Worm (Caenorhabditis elegans) whole organism, L1 larva: ENCODE data around the gene mlp-1.

ENCODE experiments used
- Y116A8C.19 ChIP-seq: sonication (generic microtip); optimal IDR thresholded peaks from 2 replicates; lab custom pipeline; 2016; ENCODE audit warnings: missing compliant biosample characterization, missing genetic modification characterization, borderline replicate concordance
- aha-1 ChIP-seq: fragments of 150-350 bp; optimal IDR thresholded peaks from 2 replicates; lab custom pipeline; 2014; ENCODE audit warnings: missing biosample characterization, missing genetic modification characterization
- aly-2 ChIP-seq: fragments of 150-350 bp; optimal IDR thresholded peaks from 2 replicates; lab custom pipeline; 2014; ENCODE audit warnings: missing biosample characterization, missing genetic modification characterization
- blmp-1 ChIP-seq: fragments of 150-350 bp; optimal IDR thresholded peaks from 2 replicates; lab custom pipeline; 2014; ENCODE audit warnings: missing biosample characterization, missing genetic modification characterization
- ceh-8 ChIP-seq: fragments of 200-800 bp; sonication (Bioruptor generic); optimal IDR thresholded peaks from 2 replicates; lab custom pipeline; 2018; ENCODE audit warnings: mild to moderate bottlenecking, missing genetic modification characterization, moderate library complexity, missing compliant biosample characterization
- ceh-88 ChIP-seq: fragments of 200-800 bp; sonication (Bioruptor generic); IDR thresholded peaks from 2 replicates; pipeline ENCODE4 v1.3.6; 2022; ENCODE audit warnings: missing genetic modification characterization, missing compliant biosample characterization
- ceh-90 ChIP-seq: sonication (generic microtip); optimal IDR thresholded peaks from 2 replicates; lab custom pipeline; 2016; ENCODE audit warnings: missing genetic modification characterization, missing compliant biosample characterization
- dpl-1 ChIP-seq, 3 experiments: fragments of 150-350 bp in 2 of 3; sonication (generic microtip) in 1 of 3; optimal IDR thresholded peaks; 2 replicates each; lab custom pipeline; 2014 to 2017; ENCODE audit warnings: missing biosample characterization in 3 of 3, missing genetic modification characterization in 3 of 3, missing genetic modification reagents in 3 of 3
- dsc-1 ChIP-seq: sonication (generic microtip); optimal IDR thresholded peaks from 2 replicates; lab custom pipeline; 2016; ENCODE audit warnings: mild to moderate bottlenecking, missing genetic modification characterization, missing compliant biosample characterization
- efl-1 ChIP-seq, 4 experiments: fragments of 150-350 bp; optimal IDR thresholded peaks in 3 of 4; peaks in 1 of 4; 1 replicate in 1 of 4; 2 replicates in 3 of 4; lab custom pipeline; 2014; ENCODE audit warnings: missing biosample characterization in 2 of 4, missing genetic modification characterization in 2 of 4, missing genetic modification reagents in 2 of 4
- efl-3 ChIP-seq: fragments of 200-800 bp; sonication (Bioruptor generic); optimal IDR thresholded peaks from 2 replicates; lab custom pipeline; 2018; ENCODE audit warnings: mild to moderate bottlenecking, missing genetic modification characterization, missing compliant biosample characterization
- egl-13 ChIP-seq: sonication (generic microtip); optimal IDR thresholded peaks from 2 replicates; lab custom pipeline; 2016; ENCODE audit warnings: missing genotype, missing genetic modification reagents, missing genetic modification characterization, missing compliant biosample characterization
- elt-2 ChIP-seq: sonication (generic microtip); optimal IDR thresholded peaks from 2 replicates; lab custom pipeline; 2016; ENCODE audit warnings: missing genetic modification characterization, mild to moderate bottlenecking, inconsistent platforms, missing compliant biosample characterization, missing genetic modification reagents
- elt-3 ChIP-seq, 6 experiments: fragments of 150-350 bp in 1 of 6; sonication (generic microtip); optimal IDR thresholded peaks; 2 replicates each; lab custom pipeline; 2017 to 2018; ENCODE audit warnings: missing biosample characterization in 6 of 6, missing genetic modification characterization in 6 of 6, inconsistent platforms in 1 of 6
- fkh-4 ChIP-seq: sonication (generic microtip); optimal IDR thresholded peaks from 2 replicates; lab custom pipeline; 2016; ENCODE audit warnings: missing compliant biosample characterization, missing genetic modification characterization, borderline replicate concordance
- hlh-4 ChIP-seq: sonication (generic microtip); optimal IDR thresholded peaks from 2 replicates; lab custom pipeline; 2016; ENCODE audit warnings: mild to moderate bottlenecking, missing genetic modification characterization, missing compliant biosample characterization
- hpl-2 ChIP-seq: fragments of 150-350 bp; optimal IDR thresholded peaks from 2 replicates; lab custom pipeline; 2014; ENCODE audit warnings: missing biosample characterization, missing genetic modification reagents, missing genetic modification characterization
- irx-1 ChIP-seq: sonication (generic microtip); optimal IDR thresholded peaks from 2 replicates; lab custom pipeline; 2016; ENCODE audit warnings: missing genetic modification characterization, missing compliant biosample characterization
- isw-1 ChIP-seq: fragments of 200-800 bp; sonication (Bioruptor generic); IDR thresholded peaks from 2 replicates; pipeline ENCODE4 v1.3.6; 2022; ENCODE audit warnings: missing genetic modification characterization, missing compliant biosample characterization
- jun-1 ChIP-seq: fragments of 150-350 bp; optimal IDR thresholded peaks from 2 replicates; lab custom pipeline; 2014; ENCODE audit warnings: missing biosample characterization, missing genetic modification reagents, missing genetic modification characterization
- lin-14 ChIP-seq: fragments of 200-800 bp; sonication (Bioruptor generic); optimal IDR thresholded peaks from 2 replicates; lab custom pipeline; 2018; ENCODE audit warnings: mild to moderate bottlenecking, missing genetic modification characterization, moderate library complexity, missing compliant biosample characterization
- lir-3 ChIP-seq: sonication (generic microtip); optimal IDR thresholded peaks from 2 replicates; lab custom pipeline; 2016; ENCODE audit warnings: mild to moderate bottlenecking, missing genetic modification characterization, moderate library complexity, missing compliant biosample characterization; ENCODE audit not compliant: poor library complexity
- mep-1 ChIP-seq: fragments of 150-350 bp; optimal IDR thresholded peaks from 2 replicates; lab custom pipeline; 2014; ENCODE audit warnings: missing biosample characterization, missing genetic modification characterization
- nhr-20 ChIP-seq: sonication (generic microtip); optimal IDR thresholded peaks from 2 replicates; lab custom pipeline; 2016; ENCODE audit warnings: mild to moderate bottlenecking, missing genetic modification characterization, missing compliant biosample characterization
- nhr-71 ChIP-seq: sonication (generic microtip); optimal IDR thresholded peaks from 2 replicates; lab custom pipeline; 2016; ENCODE audit warnings: mild to moderate bottlenecking, missing genetic modification characterization, moderate library complexity, missing compliant biosample characterization
- nhr-85 ChIP-seq: sonication (generic microtip); peaks from one replicate; lab custom pipeline; 2016; ENCODE audit warnings: missing genetic modification characterization, inconsistent platforms, missing compliant biosample characterization
- pag-3 ChIP-seq: sonication (generic microtip); optimal IDR thresholded peaks from 2 replicates; lab custom pipeline; 2017; ENCODE audit warnings: missing genetic modification characterization, mild to moderate bottlenecking, missing compliant biosample characterization, antibody characterized with exemption, borderline replicate concordance; ENCODE audit not compliant: insufficient read depth
- rnt-1 ChIP-seq: sonication (generic microtip); optimal IDR thresholded peaks from 2 replicates; lab custom pipeline; 2016; ENCODE audit warnings: mild to moderate bottlenecking, missing genetic modification characterization, moderate library complexity, missing compliant biosample characterization
- skn-1 ChIP-seq: fragments of 150-350 bp; optimal IDR thresholded peaks from 2 replicates; lab custom pipeline; 2014; ENCODE audit warnings: missing biosample characterization, missing genetic modification characterization
- snpc-4 ChIP-seq: fragments of 150-350 bp; optimal IDR thresholded peaks from 2 replicates; lab custom pipeline; 2014; ENCODE audit warnings: missing biosample characterization, missing genetic modification characterization
- snu-23 ChIP-seq: sonication (generic microtip); optimal IDR thresholded peaks from 2 replicates; lab custom pipeline; 2016; ENCODE audit warnings: missing genetic modification characterization, missing compliant biosample characterization
- unc-130 ChIP-seq: fragments of 150-350 bp; optimal IDR thresholded peaks from 2 replicates; lab custom pipeline; 2017; ENCODE audit warnings: missing biosample characterization, missing genetic modification characterization, inconsistent platforms
- unc-30 ChIP-seq: sonication (generic microtip); optimal IDR thresholded peaks from 2 replicates; lab custom pipeline; 2017; ENCODE audit warnings: missing biosample characterization, missing genetic modification characterization
- unc-62 ChIP-seq: fragments of 150-350 bp; optimal IDR thresholded peaks from 2 replicates; lab custom pipeline; 2014; ENCODE audit warnings: missing biosample characterization, missing genetic modification reagents, missing genetic modification characterization
- xbp-1 ChIP-seq: sonication (generic microtip); optimal IDR thresholded peaks from 2 replicates; lab custom pipeline; 2016; ENCODE audit warnings: missing genetic modification characterization, missing compliant biosample characterization
- zip-4 ChIP-seq: fragments of 200-800 bp; sonication (Bioruptor generic); optimal IDR thresholded peaks from 2 replicates; lab custom pipeline; 2018; ENCODE audit warnings: mild to moderate bottlenecking, missing genetic modification characterization, moderate library complexity, missing compliant biosample characterization
- ztf-11 ChIP-seq, 2 experiments: sonication (generic microtip); optimal IDR thresholded peaks; 2 replicates each; lab custom pipeline; 2016 to 2017; ENCODE audit warnings: missing genetic modification characterization in 2 of 2, missing biosample characterization in 1 of 2, missing compliant biosample characterization in 1 of 2

The mlp-1 gene

ce11 chrIII:5981407-5981806 is 6.6 kb upstream of the mlp-1 start:
- peak in 2 of 6 experiments; percentile 18 to 31 for TF ChIP-seq elt-3 (tag; optimal IDR thresholded peaks at IDR 0.05; lab: Kevin White, UChicago)
- TF ChIP-seq lin-14, result peak; percentile 60
- TF ChIP-seq zip-4 (GFP tag; lab: Kevin White, UChicago), result no peak
- no peak for TF ChIP-seq dpl-1 (GFP tag; optimal IDR thresholded peaks at IDR 0.05; lab: Kevin White, UChicago)
- TF ChIP-seq blmp-1 (tag; lab: Kevin White, UChicago), result peak; percentile 41
- TF ChIP-seq skn-1 (tag; lab: Kevin White, UChicago), result no peak
- TF ChIP-seq Y116A8C.19 (tag; lab: Kevin White, UChicago), result no peak
- TF ChIP-seq jun-1 (tag; lab: Kevin White, UChicago), result peak; percentile 22
- peak; percentile 78 for TF ChIP-seq elt-2 (tag; lab: Kevin White, UChicago)
- no peak for TF ChIP-seq aha-1

ce11 chrIII:5980274-5980918 is 5.5 kb upstream of the mlp-1 start:
- no peak for TF ChIP-seq efl-3 (GFP tag; lab: Kevin White, UChicago)
- TF ChIP-seq nhr-20 (tag; lab: Kevin White, UChicago), result no peak
- TF ChIP-seq ztf-11 (tag; optimal IDR thresholded peaks at IDR 0.05; lab: Kevin White, UChicago), result no peak
- no peak for TF ChIP-seq ceh-8 (GFP tag; lab: Kevin White, UChicago)
- TF ChIP-seq aly-2 (tag; lab: Kevin White, UChicago), result no peak
- TF ChIP-seq pag-3 (tag; lab: Kevin White, UChicago), result no peak
- TF ChIP-seq snu-23, result no peak
- TF ChIP-seq unc-62, result no peak
- TF ChIP-seq irx-1 (tag; lab: Kevin White, UChicago), result no peak
- no peak for TF ChIP-seq ceh-88 (GFP tag; lab: Robert Waterston, UW)
- TF ChIP-seq fkh-4 (tag; lab: Kevin White, UChicago), result peak; percentile 92
- TF ChIP-seq nhr-71 (tag; lab: Kevin White, UChicago), result peak; percentile 11
- no peak for TF ChIP-seq mep-1 (tag; lab: Kevin White, UChicago)
- no peak for TF ChIP-seq lir-3
- no peak for TF ChIP-seq unc-30
- TF ChIP-seq egl-13, result no peak
- no peak for TF ChIP-seq unc-130 (tag; lab: Kevin White, UChicago)
- TF ChIP-seq dpl-1 (GFP tag; optimal IDR thresholded peaks at IDR 0.05; lab: Kevin White, UChicago), result no peak
- TF ChIP-seq efl-1 (optimal IDR thresholded peaks at IDR 0.05; lab: Kevin White, UChicago), result no peak
- TF ChIP-seq efl-1 (GFP tag; optimal IDR thresholded peaks at IDR 0.05 in 1 of 2; lab: Kevin White, UChicago), result peak in 1 of 2 experiments; percentile 41
- no peak for TF ChIP-seq blmp-1 (tag; lab: Kevin White, UChicago)
- TF ChIP-seq dsc-1 (tag; lab: Kevin White, UChicago), result peak; percentile 99
- no peak for TF ChIP-seq snpc-4 (tag; lab: Kevin White, UChicago)
- no peak for TF ChIP-seq xbp-1 (tag; lab: Kevin White, UChicago)
- TF ChIP-seq nhr-85 (tag; lab: Kevin White, UChicago), result no peak
- no peak for TF ChIP-seq ceh-90 (tag; lab: Kevin White, UChicago)
- no peak for TF ChIP-seq hpl-2 (GFP tag; lab: Kevin White, UChicago)
- no peak for TF ChIP-seq rnt-1 (tag; lab: Kevin White, UChicago)
- TF ChIP-seq lin-14, result peak; percentile 12
- TF ChIP-seq hlh-4 (tag; lab: Kevin White, UChicago), result no peak

- TF ChIP-seq dsc-1 (tag; lab: Kevin White, UChicago) (peak; percentile 87), fkh-4 (tag; lab: Kevin White, UChicago) (peak; percentile 84), isw-1 (GFP tag; lab: Robert Waterston, UW) (no peak), lin-14 (peak; percentile 12)
Observed at ce11 chrIII:5976021-5976420, 1.2 kb upstream of the mlp-1 start.
